Fruit fly (Drosophila melanogaster): ENCODE data around the gene Rack1.

Rack1 gene

DNA sequence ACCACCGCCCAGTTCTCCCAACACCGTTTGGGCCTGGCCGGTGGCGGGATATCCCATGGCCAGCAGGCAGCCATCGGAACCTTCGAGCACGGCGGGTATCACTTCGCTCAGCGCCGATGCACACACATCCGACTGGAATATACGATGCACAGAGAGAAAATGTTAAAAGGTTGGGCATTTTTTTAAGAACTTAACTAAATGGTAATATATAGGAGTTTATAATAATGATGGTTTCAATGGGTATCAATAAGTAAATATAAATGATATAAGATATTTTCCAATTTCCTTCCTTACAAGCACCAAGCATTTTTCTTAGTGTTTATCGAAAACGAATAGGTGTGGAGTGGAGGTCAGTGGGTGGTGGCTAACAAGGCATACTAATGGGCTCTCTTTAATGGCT is 24.5 kb upstream of the Rack1 start:
- TF ChIP-seq ovo (GFP tag; optimal IDR thresholded peaks at IDR 0.05) (no peak), cnc (optimal IDR thresholded peaks at IDR 0.05) (no peak), CG5204 (GFP tag; optimal IDR thresholded peaks at IDR 0.05) (no peak)

DNA sequence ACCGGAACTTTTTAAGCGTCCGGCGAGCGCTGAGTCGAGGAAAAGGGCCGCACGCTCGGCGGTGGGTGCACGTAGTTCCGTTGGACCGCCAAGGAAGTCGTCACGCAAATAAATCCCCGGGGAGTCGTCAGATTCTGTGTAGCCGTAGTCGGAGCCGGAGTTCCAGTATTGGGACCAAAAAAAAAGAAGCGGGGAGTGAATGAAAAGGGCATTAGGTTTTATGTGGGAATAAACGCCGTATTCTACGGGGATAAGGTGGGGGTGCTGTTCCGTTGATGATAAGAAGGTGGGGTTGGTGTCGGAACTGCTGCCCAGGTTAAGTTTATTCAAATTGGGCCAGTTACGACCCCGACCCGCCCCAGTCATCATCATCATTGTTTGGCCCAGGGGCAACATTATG is 23.3 kb upstream of the Rack1 start:
- TF ChIP-seq Clk (GFP tag; optimal IDR thresholded peaks at IDR 0.05), result no peak
- TF ChIP-seq Mnt (GFP tag; optimal IDR thresholded peaks at IDR 0.05), result no peak
- no peak for TF ChIP-seq CG14711 (tag; optimal IDR thresholded peaks at IDR 0.05)
- TF ChIP-seq CG11617 (GFP tag; optimal IDR thresholded peaks at IDR 0.05), result no peak
- no peak for TF ChIP-seq toe (GFP tag; optimal IDR thresholded peaks at IDR 0.05)
- no peak for TF ChIP-seq ovo (GFP tag; optimal IDR thresholded peaks at IDR 0.05)
- no peak for TF ChIP-seq tj (GFP tag; optimal IDR thresholded peaks at IDR 0.05)
- no peak for TF ChIP-seq pad (GFP tag; optimal IDR thresholded peaks at IDR 0.05)
- TF ChIP-seq CG1620 (GFP tag; optimal IDR thresholded peaks at IDR 0.05), result no peak
- TF ChIP-seq CG5204 (GFP tag; optimal IDR thresholded peaks at IDR 0.05), result no peak
- no peak for TF ChIP-seq CG33017 (tag; optimal IDR thresholded peaks at IDR 0.05)
- TF ChIP-seq bab1 (GFP tag; optimal IDR thresholded peaks at IDR 0.05), result no peak
- TF ChIP-seq cnc (optimal IDR thresholded peaks at IDR 0.05), result no peak
- no peak for TF ChIP-seq Hr96 (GFP tag; optimal IDR thresholded peaks at IDR 0.05)
- no peak for TF ChIP-seq CG7045 (GFP tag; optimal IDR thresholded peaks at IDR 0.05)
- TF ChIP-seq CG7101 (tag; optimal IDR thresholded peaks at IDR 0.05), result no peak
- TF ChIP-seq kay (GFP tag; ENCODE audit: borderline replicate concordance), result no peak

DNA sequence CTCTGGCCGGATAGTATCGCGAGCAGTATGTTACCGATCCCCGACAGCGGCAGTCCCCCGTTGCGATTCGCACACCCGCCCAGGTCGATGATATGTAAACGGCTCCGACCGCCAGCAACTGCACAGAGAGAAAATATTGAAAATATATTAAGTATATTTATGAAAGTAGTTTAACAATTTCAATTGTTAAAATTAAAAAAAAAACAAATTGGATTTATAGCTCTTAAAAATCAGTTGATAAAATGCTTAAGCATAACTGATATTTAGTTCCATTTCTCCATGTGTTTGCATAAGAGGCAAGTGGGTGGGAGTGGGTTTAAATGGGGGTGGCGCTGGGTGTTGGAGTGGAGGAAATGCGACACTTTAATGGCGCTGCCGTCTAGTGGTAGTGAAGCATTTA is 22.4 kb upstream of the Rack1 start:
- TF ChIP-seq ovo (GFP tag; optimal IDR thresholded peaks at IDR 0.05) (no peak), toe (GFP tag; optimal IDR thresholded peaks at IDR 0.05) (no peak), CG33017 (tag; optimal IDR thresholded peaks at IDR 0.05) (no peak), CG7045 (GFP tag; optimal IDR thresholded peaks at IDR 0.05) (no peak), CG1620 (GFP tag; optimal IDR thresholded peaks at IDR 0.05) (no peak), CG5204 (GFP tag; optimal IDR thresholded peaks at IDR 0.05) (no peak), cnc (optimal IDR thresholded peaks at IDR 0.05) (no peak), CG11617 (GFP tag; optimal IDR thresholded peaks at IDR 0.05) (no peak)

DNA sequence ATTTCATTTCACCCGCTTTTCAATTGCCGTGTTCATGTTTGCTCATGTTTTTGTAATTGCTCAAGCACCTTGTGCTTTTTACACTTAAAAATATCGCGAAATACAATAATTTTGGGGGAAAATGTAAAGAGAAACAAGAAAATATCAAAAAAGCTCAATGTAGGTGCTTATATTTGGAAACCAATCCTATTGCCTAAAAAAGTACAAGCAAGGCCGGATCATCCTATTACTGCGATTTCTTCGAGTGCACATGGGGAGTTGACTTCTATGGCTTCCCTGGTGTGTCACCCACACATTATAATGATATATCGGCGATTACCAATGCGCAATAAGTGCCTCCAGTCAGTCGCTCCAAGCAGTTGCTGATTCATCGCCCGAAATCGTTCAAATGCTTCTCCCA is 14.1 kb upstream of the Rack1 start:
- no peak for TF ChIP-seq Mnt (GFP tag; optimal IDR thresholded peaks at IDR 0.05)
- no peak for TF ChIP-seq tj (GFP tag; optimal IDR thresholded peaks at IDR 0.05)
- TF ChIP-seq CG33017 (tag; optimal IDR thresholded peaks at IDR 0.05), result no peak
- no peak for TF ChIP-seq CG1620 (GFP tag; optimal IDR thresholded peaks at IDR 0.05)
- TF ChIP-seq bab1 (GFP tag; optimal IDR thresholded peaks at IDR 0.05), result no peak
- TF ChIP-seq CG14711 (tag; optimal IDR thresholded peaks at IDR 0.05), result no peak
- TF ChIP-seq Hr96 (GFP tag; optimal IDR thresholded peaks at IDR 0.05), result no peak
- no peak for TF ChIP-seq pad (GFP tag; optimal IDR thresholded peaks at IDR 0.05)
- no peak for TF ChIP-seq Clk (GFP tag; optimal IDR thresholded peaks at IDR 0.05)
- TF ChIP-seq CG5204 (GFP tag; optimal IDR thresholded peaks at IDR 0.05), result no peak
- TF ChIP-seq cnc (optimal IDR thresholded peaks at IDR 0.05), result no peak
- no peak for TF ChIP-seq CG11617 (GFP tag; optimal IDR thresholded peaks at IDR 0.05)
- no peak for TF ChIP-seq ovo (GFP tag; optimal IDR thresholded peaks at IDR 0.05)
- TF ChIP-seq toe (GFP tag; optimal IDR thresholded peaks at IDR 0.05), result no peak
- TF ChIP-seq kay (GFP tag; ENCODE audit: borderline replicate concordance), result no peak
- no peak for TF ChIP-seq cic (GFP tag; optimal IDR thresholded peaks at IDR 0.05)
- TF ChIP-seq CG7101 (tag; optimal IDR thresholded peaks at IDR 0.05), result no peak
- TF ChIP-seq CG7045 (GFP tag; optimal IDR thresholded peaks at IDR 0.05), result no peak
- no peak for TF ChIP-seq Crg-1 (GFP tag; optimal IDR thresholded peaks at IDR 0.05)

DNA sequence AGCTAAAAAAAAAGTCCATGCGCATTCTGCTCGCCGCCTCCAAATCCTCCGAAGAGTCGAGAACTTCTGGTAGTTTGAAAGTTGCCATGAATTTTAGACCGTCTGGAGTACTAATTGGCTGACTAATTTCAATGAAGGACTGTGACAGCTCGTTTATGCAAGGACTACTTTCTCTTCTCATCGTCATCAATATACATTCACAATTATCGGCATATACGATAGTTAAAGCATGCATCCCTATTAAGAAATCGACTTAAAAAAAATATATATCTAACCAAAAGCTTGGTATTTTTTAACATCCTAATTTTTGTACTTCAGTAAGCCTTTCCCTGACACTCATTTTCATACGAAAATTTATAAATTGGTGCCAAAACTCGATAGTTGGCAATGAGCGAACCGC is 13.0 kb upstream of the Rack1 start, which contains the start of gene CG14537:
Gene CG14537 (plus strand): TSS at position 301 of the 400 bp plus-strand sequence.
- no peak for TF ChIP-seq ovo (GFP tag; optimal IDR thresholded peaks at IDR 0.05)
- no peak for TF ChIP-seq CG12768 (GFP tag; optimal IDR thresholded peaks at IDR 0.05)
- no peak for TF ChIP-seq toe (GFP tag; optimal IDR thresholded peaks at IDR 0.05)
- no peak for TF ChIP-seq pad (GFP tag; optimal IDR thresholded peaks at IDR 0.05)
- TF ChIP-seq Hr96 (GFP tag; optimal IDR thresholded peaks at IDR 0.05), result no peak
- no peak for TF ChIP-seq CG5204 (GFP tag; optimal IDR thresholded peaks at IDR 0.05)
- no peak for TF ChIP-seq CG7101 (tag; optimal IDR thresholded peaks at IDR 0.05)
- no peak for TF ChIP-seq Clk (GFP tag; optimal IDR thresholded peaks at IDR 0.05)
- no peak for TF ChIP-seq cnc (optimal IDR thresholded peaks at IDR 0.05)
- TF ChIP-seq Mnt (GFP tag; optimal IDR thresholded peaks at IDR 0.05), result no peak
- no peak for TF ChIP-seq CG1620 (GFP tag; optimal IDR thresholded peaks at IDR 0.05)
- no peak for TF ChIP-seq Crg-1 (GFP tag; optimal IDR thresholded peaks at IDR 0.05)

DNA sequence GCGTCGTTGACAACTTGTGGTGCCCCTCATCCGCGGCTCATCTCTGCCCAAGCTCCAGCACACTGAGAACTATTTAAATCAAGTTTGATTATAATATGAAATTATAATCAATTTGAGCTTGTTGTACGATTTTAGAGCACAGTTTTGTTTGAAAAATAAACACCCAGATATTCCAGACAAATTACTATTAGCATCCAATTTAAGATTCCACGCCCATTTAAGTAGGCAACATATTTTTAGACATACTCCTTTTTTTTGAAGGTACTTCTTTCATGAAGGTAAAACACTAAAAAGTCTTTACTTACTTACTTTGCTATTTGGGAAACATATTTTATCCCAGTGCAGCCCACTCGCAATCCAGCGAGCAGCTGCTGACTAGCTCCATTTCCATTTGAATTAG is 10.9 kb upstream of the Rack1 start:
- no peak for TF ChIP-seq Hr96 (GFP tag; optimal IDR thresholded peaks at IDR 0.05)
- TF ChIP-seq CG5204 (GFP tag; optimal IDR thresholded peaks at IDR 0.05), result no peak
- no peak for TF ChIP-seq Mnt (GFP tag; optimal IDR thresholded peaks at IDR 0.05)
- TF ChIP-seq pad (GFP tag; optimal IDR thresholded peaks at IDR 0.05), result no peak

DNA sequence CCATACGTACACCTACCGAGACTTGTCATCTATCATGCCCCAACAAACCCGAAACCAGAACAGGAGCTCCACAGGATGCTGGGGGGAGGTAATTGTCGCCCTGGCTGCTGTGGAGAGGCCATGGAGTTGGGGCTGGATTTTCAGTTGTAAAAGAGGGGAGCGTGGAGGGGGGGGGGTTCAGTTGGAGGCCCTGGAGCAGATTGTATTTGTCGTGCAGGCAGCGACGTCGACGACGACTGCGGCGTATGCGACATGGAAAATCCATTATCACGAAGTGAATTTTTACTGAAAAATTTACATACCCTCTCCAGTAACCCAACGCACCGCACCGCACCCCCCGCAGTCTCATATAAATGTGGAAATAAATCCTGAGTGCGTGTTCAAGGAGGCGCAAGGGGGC is 6.5 kb upstream of the Rack1 start:
- TF ChIP-seq Clk (GFP tag; optimal IDR thresholded peaks at IDR 0.05) (no peak), CG1620 (GFP tag; optimal IDR thresholded peaks at IDR 0.05) (no peak), CG14711 (tag; optimal IDR thresholded peaks at IDR 0.05) (no peak), Mnt (GFP tag; optimal IDR thresholded peaks at IDR 0.05) (no peak), cic (GFP tag; optimal IDR thresholded peaks at IDR 0.05) (no peak), tj (GFP tag; optimal IDR thresholded peaks at IDR 0.05) (no peak), CG5204 (GFP tag; optimal IDR thresholded peaks at IDR 0.05) (no peak), CG7101 (tag; optimal IDR thresholded peaks at IDR 0.05) (no peak), Hr96 (GFP tag; optimal IDR thresholded peaks at IDR 0.05) (no peak), kay (GFP tag; ENCODE audit: borderline replicate concordance) (no peak), CG12768 (GFP tag; optimal IDR thresholded peaks at IDR 0.05) (no peak), Crg-1 (GFP tag; optimal IDR thresholded peaks at IDR 0.05) (no peak), ovo (GFP tag; optimal IDR thresholded peaks at IDR 0.05) (no peak), bab1 (GFP tag; optimal IDR thresholded peaks at IDR 0.05) (no peak), CG11617 (GFP tag; optimal IDR thresholded peaks at IDR 0.05) (no peak), cnc (optimal IDR thresholded peaks at IDR 0.05) (no peak), CG7045 (GFP tag; optimal IDR thresholded peaks at IDR 0.05) (no peak)

Measured in whole organism, adult.